Worm (Caenorhabditis elegans) whole organism, late embryonic: ENCODE results near the gene ttr-38.

Experiments used
- K09A11.1 ChIP-seq: sonication (generic microtip); optimal IDR thresholded peaks from 2 replicates; lab custom pipeline; 2017; ENCODE audit warnings: antibody characterized with exemption, mild to moderate bottlenecking, missing genetic modification characterization, missing compliant biosample characterization; ENCODE audit not compliant: insufficient read depth
- ama-1 ChIP-seq: fragments of 150-350 bp; optimal IDR thresholded peaks from 2 replicates; lab custom pipeline; 2014
- elt-4 ChIP-seq: sonication (generic microtip); optimal IDR thresholded peaks from 2 replicates; lab custom pipeline; 2016; ENCODE audit warnings: missing genetic modification characterization, missing compliant biosample characterization
- fkh-10 ChIP-seq: fragments of 150-350 bp; optimal IDR thresholded peaks from 2 replicates; lab custom pipeline; 2014; ENCODE audit warnings: missing biosample characterization, missing genetic modification reagents, missing genetic modification characterization
- fkh-6 ChIP-seq: sonication (generic microtip); optimal IDR thresholded peaks from 2 replicates; lab custom pipeline; 2016; ENCODE audit warnings: missing genetic modification characterization, missing compliant biosample characterization
- hlh-6 ChIP-seq: sonication (generic microtip); optimal IDR thresholded peaks from 2 replicates; lab custom pipeline; 2016; ENCODE audit warnings: missing genotype, missing genetic modification characterization, missing compliant biosample characterization
- hlh-8 ChIP-seq: sonication (generic microtip); optimal IDR thresholded peaks from 2 replicates; lab custom pipeline; 2016; ENCODE audit warnings: missing genotype, missing genetic modification characterization, missing compliant biosample characterization
- madf-2 ChIP-seq: sonication (generic microtip); optimal IDR thresholded peaks from 2 replicates; lab custom pipeline; 2017; ENCODE audit warnings: missing genetic modification characterization, missing compliant biosample characterization
- nhr-11 ChIP-seq: fragments of 150-350 bp; optimal IDR thresholded peaks from 2 replicates; lab custom pipeline; 2014; ENCODE audit warnings: missing biosample characterization, missing genetic modification characterization
- pha-2 ChIP-seq: sonication (generic microtip); optimal IDR thresholded peaks from 2 replicates; lab custom pipeline; 2017; ENCODE audit warnings: mild to moderate bottlenecking, missing genetic modification characterization, missing compliant biosample characterization
- pha-4 ChIP-seq: fragments of 150-350 bp; optimal IDR thresholded peaks from 2 replicates; lab custom pipeline; 2018; ENCODE audit warnings: missing biosample characterization, missing genetic modification reagents, missing genetic modification characterization
- sox-4 ChIP-seq: sonication (generic microtip); optimal IDR thresholded peaks from 2 replicates; lab custom pipeline; 2017; ENCODE audit warnings: mild to moderate bottlenecking, missing genetic modification characterization, inconsistent platforms, missing compliant biosample characterization
- ttx-3 ChIP-seq: sonication (generic microtip); optimal IDR thresholded peaks from 2 replicates; lab custom pipeline; 2016; ENCODE audit warnings: missing genetic modification reagents, missing genetic modification characterization, missing compliant biosample characterization
- ztf-16 ChIP-seq: sonication (generic microtip); optimal IDR thresholded peaks from 2 replicates; lab custom pipeline; 2017; ENCODE audit warnings: missing genetic modification characterization, missing compliant biosample characterization

ce11 chrX:9319080-9319479 is 4.8 kb upstream of the ttr-38 start, which contains the start of gene npr-7:
- no peak for TF ChIP-seq fkh-6 (tag; lab: Kevin White, UChicago)
- no peak for TF ChIP-seq hlh-8
- TF ChIP-seq sox-4 (tag; lab: Kevin White, UChicago) = no peak
- TF ChIP-seq elt-4 = no peak
- TF ChIP-seq ttx-3 (tag; lab: Kevin White, UChicago) = no peak
- TF ChIP-seq ztf-16 (tag; lab: Kevin White, UChicago) = no peak
- no peak for TF ChIP-seq K09A11.1 (tag; lab: Kevin White, UChicago)
- TF ChIP-seq ama-1 (lab: Kevin White, UChicago) = no peak
- TF ChIP-seq nhr-11 = no peak
- TF ChIP-seq madf-2 (tag; lab: Kevin White, UChicago) = no peak
- TF ChIP-seq hlh-6 (tag; lab: Kevin White, UChicago) = no peak
- no peak for TF ChIP-seq pha-2 (tag; lab: Kevin White, UChicago)
- TF ChIP-seq pha-4 (tag; lab: Kevin White, UChicago) = no peak
- no peak for TF ChIP-seq fkh-10 (GFP tag; lab: Kevin White, UChicago)
